Worm (Caenorhabditis elegans) whole organism, midembryonic: ENCODE data around the gene alh-7.

Experiments
- T22C8.4 ChIP-seq: fragments of 200-800 bp; sonication (Bioruptor generic); IDR thresholded peaks from 2 replicates; pipeline ENCODE4 v1.3.6; 2022; ENCODE audit warnings: missing genetic modification characterization, missing compliant biosample characterization
- cog-1 ChIP-seq: sonication (generic microtip); optimal IDR thresholded peaks from 2 replicates; lab custom pipeline; 2016; ENCODE audit warnings: missing genetic modification characterization, missing compliant biosample characterization
- flt-1 ChIP-seq: fragments of 200-800 bp; sonication (Bioruptor generic); IDR thresholded peaks from 2 replicates; pipeline ENCODE4 v1.3.6; 2022; ENCODE audit warnings: missing genetic modification characterization, missing compliant biosample characterization
- klf-2 ChIP-seq: fragments of 200-800 bp; sonication (Bioruptor generic); conservative IDR thresholded peaks from 2 replicates; pipeline ENCODE4 v1.3.6; 2022; ENCODE audit warnings: missing genetic modification reagents, missing genetic modification characterization, missing compliant biosample characterization
- med-1 ChIP-seq: sonication (generic microtip); optimal IDR thresholded peaks from 2 replicates; lab custom pipeline; 2017; ENCODE audit warnings: missing genetic modification characterization, mild to moderate bottlenecking, missing compliant biosample characterization, antibody characterized with exemption, missing genetic modification reagents; ENCODE audit not compliant: insufficient read depth
- ref-1 ChIP-seq: fragments of 200-800 bp; sonication (Bioruptor generic); conservative IDR thresholded peaks from 2 replicates; pipeline ENCODE4 v1.3.6; 2022; ENCODE audit warnings: missing genetic modification reagents, missing genetic modification characterization, missing compliant biosample characterization
- tab-1 ChIP-seq: fragments of 200-800 bp; sonication (Bioruptor generic); IDR thresholded peaks from 2 replicates; pipeline ENCODE4 v1.3.6; 2022; ENCODE audit warnings: missing genetic modification characterization, missing compliant biosample characterization
- ztf-23 ChIP-seq: fragments of 200-800 bp; sonication (Bioruptor generic); IDR thresholded peaks from 2 replicates; pipeline ENCODE4 v1.3.6; 2022; ENCODE audit warnings: missing genetic modification reagents, missing genetic modification characterization, missing compliant biosample characterization
- ztf-29 ChIP-seq: fragments of 200-800 bp; sonication (Bioruptor generic); IDR thresholded peaks from 2 replicates; pipeline ENCODE4 v1.3.6; 2022; ENCODE audit warnings: missing genetic modification reagents, missing genetic modification characterization, missing compliant biosample characterization

The alh-7 gene

DNA sequence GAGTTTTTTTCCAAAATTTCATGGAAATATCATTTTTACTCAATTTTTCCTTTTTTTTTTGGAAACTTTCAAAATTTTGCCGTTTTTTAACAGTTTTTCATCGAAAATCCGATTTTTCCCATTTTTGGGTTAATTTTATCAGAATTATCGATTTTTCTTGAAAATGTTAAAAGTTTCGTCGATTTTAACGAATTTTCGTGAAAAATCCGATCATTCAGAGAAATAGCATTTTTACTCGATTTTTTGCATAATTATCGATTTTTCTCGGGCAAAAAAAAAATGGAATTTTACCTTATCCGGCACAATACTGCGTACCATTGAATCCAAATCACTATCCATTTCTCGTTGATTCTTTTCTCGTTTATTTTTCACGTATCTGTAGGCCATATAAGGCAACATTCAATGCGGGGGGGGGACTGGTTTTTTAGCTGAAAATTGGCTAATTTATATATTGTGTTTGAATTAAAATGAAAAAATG is 44.4 kb downstream of the alh-7 start, which contains the start of gene tbc-14:
tbc-14 (minus strand) TSS at position 428 of the 478 bp plus-strand sequence.
- TF ChIP-seq flt-1 (GFP tag; lab: Robert Waterston, UW), result no peak
- peak; percentile 75 for TF ChIP-seq T22C8.4 (GFP tag; lab: Robert Waterston, UW)

DNA sequence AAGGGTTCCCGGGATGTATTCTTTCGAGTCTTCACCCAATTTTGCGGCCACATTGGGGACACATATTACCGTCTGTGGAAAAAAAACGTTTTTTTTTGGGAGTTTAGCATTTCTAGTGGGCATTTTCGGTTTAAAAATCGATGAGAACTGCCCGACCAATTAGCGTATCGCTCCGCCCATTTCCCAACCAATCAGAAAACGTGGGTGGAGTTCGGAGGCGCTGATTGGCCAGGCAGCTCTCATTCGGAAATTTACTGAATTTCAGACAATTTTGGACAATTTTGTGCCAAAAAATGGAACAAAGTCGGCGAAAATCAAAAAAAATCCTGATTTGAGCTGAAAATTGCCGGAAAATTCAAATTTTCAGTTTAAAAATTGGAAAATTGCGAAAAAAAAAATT is 45.0 kb downstream of the alh-7 start:
- TF ChIP-seq tab-1 (no peak), ztf-29 (no peak), ref-1 (GFP tag; lab: Robert Waterston, UW) (no peak), flt-1 (GFP tag; lab: Robert Waterston, UW) (no peak), med-1 (GFP tag; lab: Kevin White, UChicago) (no peak), cog-1 (no peak), klf-2 (GFP tag; lab: Robert Waterston, UW) (no peak), ztf-23 (GFP tag; lab: Robert Waterston, UW) (no peak), T22C8.4 (GFP tag; lab: Robert Waterston, UW) (no peak)

DNA sequence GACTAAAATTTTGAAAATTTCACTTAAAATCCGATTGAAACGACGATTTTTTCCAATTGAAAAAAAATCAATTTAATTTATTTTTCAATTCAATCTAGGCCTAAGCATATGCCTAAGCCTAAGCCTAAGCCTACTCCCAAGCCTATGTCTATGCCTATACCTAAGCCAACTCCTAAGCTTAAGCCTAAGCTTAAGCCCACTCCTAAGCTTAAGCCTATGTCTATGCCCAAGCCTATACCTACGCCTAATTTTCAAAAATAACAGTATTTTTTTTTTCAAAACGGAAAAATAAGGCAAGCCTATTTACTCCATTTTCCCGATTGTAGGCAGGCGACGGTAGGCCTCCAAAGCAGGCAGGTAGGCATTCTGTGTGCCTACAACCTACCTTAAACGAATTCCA is 47.3 kb downstream of the alh-7 start:
- TF ChIP-seq ref-1 (GFP tag; lab: Robert Waterston, UW) (no peak), flt-1 (GFP tag; lab: Robert Waterston, UW) (no peak), med-1 (GFP tag; lab: Kevin White, UChicago) (no peak), cog-1 (no peak), klf-2 (GFP tag; lab: Robert Waterston, UW) (no peak), ztf-29 (peak; percentile 54; the same call in 1 of the 2 replicates)
